Fruit fly (Drosophila melanogaster) whole organism, embryonic: ENCODE measurements around the gene mthl12.
A peak's percentile ranks its signal among the peaks of the same experiment; 100 is the strongest.

ENCODE experiments used
- Atf6 ChIP-seq: fragments of 200-800 bp; sonication (Bioruptor generic); IDR thresholded peaks from 2 replicates; pipeline ENCODE4 v1.3.6; 2022; ENCODE audit warnings: missing biosample characterization, missing genetic modification characterization
- BEAF-32 ChIP-seq: fragments of 200-800 bp; sonication (Bioruptor generic); optimal IDR thresholded peaks from 3 replicates; lab custom pipeline; 2017; ENCODE audit warnings: missing biosample characterization, missing genetic modification characterization, mild to moderate bottlenecking, moderate library complexity, missing genetic modification reagents
- CG11504 ChIP-seq: fragments of 200-800 bp; sonication (Bioruptor generic); optimal IDR thresholded peaks from 3 replicates; lab custom pipeline; 2019; ENCODE audit warnings: missing biosample characterization, mild to moderate bottlenecking, missing genetic modification characterization, moderate library complexity
- CG11560 ChIP-seq: fragments of 200-800 bp; sonication (Bioruptor generic); IDR thresholded peaks from 3 replicates; pipeline ENCODE4 v1.3.6; 2022; ENCODE audit warnings: missing biosample characterization, missing genetic modification characterization
- CG12155 ChIP-seq: fragments of 200-800 bp; sonication (Bioruptor generic); optimal IDR thresholded peaks from 3 replicates; lab custom pipeline; 2016; ENCODE audit warnings: missing biosample characterization, missing genetic modification characterization
- CG13894 ChIP-seq: fragments of 200-800 bp; sonication (Bioruptor generic); optimal IDR thresholded peaks from 3 replicates; lab custom pipeline; 2018; ENCODE audit warnings: missing biosample characterization, mild to moderate bottlenecking, missing genetic modification characterization, moderate library complexity
- CG15696 ChIP-seq: fragments of 200-800 bp; sonication (Bioruptor generic); optimal IDR thresholded peaks from 2 replicates; lab custom pipeline; 2019; ENCODE audit warnings: missing biosample characterization, mild to moderate bottlenecking, missing genetic modification characterization, moderate library complexity
- CG18476 ChIP-seq: fragments of 200-800 bp; sonication (Bioruptor generic); optimal IDR thresholded peaks from 2 replicates; lab custom pipeline; 2016; ENCODE audit warnings: missing biosample characterization, mild to moderate bottlenecking, missing genetic modification characterization
- CG34376 ChIP-seq: fragments of 200-800 bp; sonication (Bioruptor generic); optimal IDR thresholded peaks from 2 replicates; lab custom pipeline; 2018; ENCODE audit warnings: missing biosample characterization, mild to moderate bottlenecking, missing genetic modification characterization
- CG4854 ChIP-seq: fragments of 200-800 bp; sonication (Bioruptor generic); optimal IDR thresholded peaks from 2 replicates; lab custom pipeline; 2016; ENCODE audit warnings: missing biosample characterization, missing genetic modification characterization, inconsistent platforms
- CG6813 ChIP-seq: fragments of 200-800 bp; sonication (Bioruptor generic); optimal IDR thresholded peaks from 2 replicates; lab custom pipeline; 2017; ENCODE audit warnings: missing biosample characterization, missing genetic modification characterization, mild to moderate bottlenecking, moderate library complexity, missing genetic modification reagents
- CG7839 ChIP-seq: fragments of 200-800 bp; sonication (Bioruptor generic); optimal IDR thresholded peaks from 3 replicates; lab custom pipeline; 2018; ENCODE audit warnings: missing biosample characterization, mild to moderate bottlenecking, missing genetic modification characterization, moderate library complexity
- CG9215 ChIP-seq: fragments of 200-800 bp; sonication (Bioruptor generic); IDR thresholded peaks from 2 replicates; pipeline ENCODE4 v1.3.6; 2022; ENCODE audit warnings: missing biosample characterization, missing genetic modification characterization
- Hey ChIP-seq: fragments of 200-800 bp; sonication (Bioruptor generic); optimal IDR thresholded peaks from 3 replicates; lab custom pipeline; 2018; ENCODE audit warnings: missing biosample characterization, mild to moderate bottlenecking, missing genetic modification characterization
- Hmr ChIP-seq: fragments of 200-800 bp; sonication (Bioruptor generic); optimal IDR thresholded peaks from 3 replicates; lab custom pipeline; 2017; ENCODE audit warnings: mild to moderate bottlenecking, missing biosample characterization, missing genetic modification reagents, missing genetic modification characterization
- Hr51 ChIP-seq, 2 experiments: fragments of 200-800 bp; sonication (Bioruptor generic); optimal IDR thresholded peaks; 2 replicates in 1 of 2; 3 replicates in 1 of 2; lab custom pipeline; 2016 to 2018; ENCODE audit warnings: missing biosample characterization in 2 of 2, missing genetic modification characterization in 2 of 2, mild to moderate bottlenecking in 1 of 2, moderate library complexity in 1 of 2
- Hr78 ChIP-seq, 2 experiments: fragments of 200-800 bp in 1 of 2; fragments of >200 bp in 1 of 2; sonication (Bioruptor generic) in 1 of 2; optimal IDR thresholded peaks; 2 replicates each; lab custom pipeline; 2017 to 2019; ENCODE audit warnings: missing biosample characterization in 2 of 2, missing genetic modification characterization in 2 of 2, mild to moderate bottlenecking in 1 of 2, moderate library complexity in 1 of 2
- Med ChIP-seq: fragments of 200-800 bp; sonication (Bioruptor generic); peaks from one replicate; lab custom pipeline; 2016; ENCODE audit warnings: missing biosample characterization, missing genetic modification characterization, mild to moderate bottlenecking, inconsistent platforms, moderate library complexity
- NFAT ChIP-seq: fragments of 200-800 bp; sonication (Bioruptor generic); IDR thresholded peaks from 2 replicates; pipeline ENCODE4 v1.3.6; 2022; ENCODE audit warnings: missing biosample characterization, missing genetic modification characterization
- Nf-YB ChIP-seq: fragments of 200-800 bp; sonication (Bioruptor generic); optimal IDR thresholded peaks from 3 replicates; lab custom pipeline; 2019; ENCODE audit warnings: missing biosample characterization, mild to moderate bottlenecking, missing genetic modification characterization, moderate library complexity
- Oli ChIP-seq: fragments of 200-800 bp; sonication (Bioruptor generic); optimal IDR thresholded peaks from 2 replicates; lab custom pipeline; 2018; ENCODE audit warnings: missing biosample characterization, mild to moderate bottlenecking, missing genetic modification characterization, moderate library complexity
- Pdp1 ChIP-seq, 2 experiments: fragments of 200-800 bp; sonication (Bioruptor generic); optimal IDR thresholded peaks; 3 replicates each; lab custom pipeline; 2016; ENCODE audit warnings: missing biosample characterization in 2 of 2, missing genetic modification characterization in 2 of 2, mild to moderate bottlenecking in 1 of 2, moderate library complexity in 1 of 2
- Tbp ChIP-seq: fragments of >200 bp; optimal IDR thresholded peaks from 2 replicates; lab custom pipeline; 2018; ENCODE audit warnings: missing biosample characterization, missing genetic modification characterization
- chm ChIP-seq: fragments of 200-800 bp; sonication (Bioruptor generic); IDR thresholded peaks from 2 replicates; pipeline ENCODE4 v1.3.6; 2022; ENCODE audit warnings: missing biosample characterization, missing genetic modification characterization
- cwo ChIP-seq: fragments of 200-800 bp; sonication (Bioruptor generic); optimal IDR thresholded peaks from 3 replicates; lab custom pipeline; 2017; ENCODE audit warnings: missing biosample characterization, missing genetic modification characterization, mild to moderate bottlenecking, moderate library complexity, missing genetic modification reagents
- disco-r ChIP-seq: fragments of 200-800 bp; sonication (Bioruptor generic); optimal IDR thresholded peaks from 2 replicates; lab custom pipeline; 2016; ENCODE audit warnings: missing biosample characterization, missing genetic modification characterization
- dmrt99B ChIP-seq: fragments of 200-800 bp; sonication (Bioruptor generic); optimal IDR thresholded peaks from 2 replicates; lab custom pipeline; 2018; ENCODE audit warnings: missing biosample characterization, mild to moderate bottlenecking, missing genetic modification characterization, moderate library complexity
- exex ChIP-seq: fragments of 200-800 bp; sonication (Bioruptor generic); optimal IDR thresholded peaks from 4 replicates; lab custom pipeline; 2018; ENCODE audit warnings: missing biosample characterization, mild to moderate bottlenecking, missing genetic modification characterization, moderate library complexity
- grn ChIP-seq: fragments of 200-800 bp; sonication (Bioruptor generic); optimal IDR thresholded peaks from 3 replicates; lab custom pipeline; 2017; ENCODE audit warnings: missing biosample characterization, missing genetic modification characterization
- jumu ChIP-seq: fragments of 200-800 bp; sonication (Bioruptor generic); optimal IDR thresholded peaks from 3 replicates; lab custom pipeline; 2016; ENCODE audit warnings: missing biosample characterization, missing genetic modification characterization
- lab ChIP-seq: fragments of 200-800 bp; sonication (Bioruptor generic); optimal IDR thresholded peaks from 3 replicates; lab custom pipeline; 2017; ENCODE audit warnings: missing biosample characterization, missing genetic modification characterization, mild to moderate bottlenecking, moderate library complexity, missing genetic modification reagents
- mirr ChIP-seq: fragments of 200-800 bp; sonication (Bioruptor generic); optimal IDR thresholded peaks from 3 replicates; lab custom pipeline; 2018; ENCODE audit warnings: missing biosample characterization, mild to moderate bottlenecking, missing genetic modification characterization
- oc ChIP-seq: fragments of 200-800 bp; sonication (Bioruptor generic); optimal IDR thresholded peaks from 2 replicates; lab custom pipeline; 2018; ENCODE audit warnings: missing biosample characterization, mild to moderate bottlenecking, missing genetic modification characterization, moderate library complexity
- odd ChIP-seq: fragments of 200-800 bp; sonication (Bioruptor generic); optimal IDR thresholded peaks from 2 replicates; lab custom pipeline; 2017; ENCODE audit warnings: missing biosample characterization, mild to moderate bottlenecking, missing genetic modification characterization
- onecut ChIP-seq: fragments of 200-800 bp; sonication (Bioruptor generic); IDR thresholded peaks from 2 replicates; pipeline ENCODE4 v1.3.6; 2022; ENCODE audit warnings: missing biosample characterization, missing genetic modification characterization
- otp ChIP-seq: fragments of 200-800 bp; sonication (Bioruptor generic); IDR thresholded peaks from 3 replicates; pipeline ENCODE4, ENCODE4 v1.3.6; 2022; ENCODE audit warnings: missing biosample characterization, missing genetic modification characterization
- pita ChIP-seq: fragments of 200-800 bp; sonication (Bioruptor generic); optimal IDR thresholded peaks from 2 replicates; lab custom pipeline; 2017; ENCODE audit warnings: missing biosample characterization, mild to moderate bottlenecking, missing genetic modification characterization
- scrt ChIP-seq: fragments of 200-800 bp; sonication (Bioruptor generic); optimal IDR thresholded peaks from 2 replicates; lab custom pipeline; 2018; ENCODE audit warnings: missing biosample characterization, mild to moderate bottlenecking, missing genetic modification characterization, moderate library complexity
- sd ChIP-seq: fragments of 200-800 bp; sonication (Bioruptor generic); optimal IDR thresholded peaks from 3 replicates; lab custom pipeline; 2018; ENCODE audit warnings: missing biosample characterization, mild to moderate bottlenecking, missing genetic modification characterization, moderate library complexity
- sens ChIP-seq: fragments of 200-800 bp; sonication (Bioruptor generic); peaks from one replicate; lab custom pipeline; 2016; ENCODE audit warnings: missing biosample characterization, missing genetic modification characterization
- slbo ChIP-seq: fragments of 200-800 bp; sonication (Bioruptor generic); IDR thresholded peaks from 2 replicates; pipeline ENCODE4 v1.3.6; 2022; ENCODE audit warnings: missing biosample characterization, missing genetic modification characterization
- so ChIP-seq: fragments of 200-800 bp; sonication (Bioruptor generic); IDR thresholded peaks from 3 replicates; pipeline ENCODE4 v1.3.6; 2022; ENCODE audit warnings: missing biosample characterization, missing genetic modification characterization
- stwl ChIP-seq: fragments of 200-800 bp; sonication (Bioruptor generic); optimal IDR thresholded peaks from 3 replicates; lab custom pipeline; 2018; ENCODE audit warnings: missing biosample characterization, mild to moderate bottlenecking, missing genetic modification characterization, moderate library complexity
- sug ChIP-seq: fragments of 200-800 bp; optimal IDR thresholded peaks from 2 replicates; lab custom pipeline; 2019; ENCODE audit warnings: missing biosample characterization, mild to moderate bottlenecking, missing genetic modification characterization, moderate library complexity
- twi ChIP-seq: fragments of 200-800 bp; optimal IDR thresholded peaks from 2 replicates; lab custom pipeline; 2019; ENCODE audit warnings: missing biosample characterization, mild to moderate bottlenecking, missing genetic modification characterization, moderate library complexity

mthl12 gene

dm6 chr3R:13365665-13366414, 12.4 kb downstream of the mthl12 start (continued):
- TF ChIP-seq exex (tag; lab: Kevin White, UChicago) (peak; percentile 65), sens (GFP tag; lab: Kevin White, UChicago) (peak; percentile 23), CG4854 (GFP tag; lab: Kevin White, UChicago) (no peak), CG11504 (tag; lab: Kevin White, UChicago) (peak; percentile 12), CG12155 (no peak), NFAT (GFP tag; lab: Robert Waterston, UW) (no peak), Oli (tag; lab: Kevin White, UChicago) (peak; percentile 15), BEAF-32 (GFP tag; lab: Kevin White, UChicago) (no peak), CG18476 (no peak), sd (tag; lab: Kevin White, UChicago) (peak; percentile 8), otp (no peak), chm (no peak), Hey (tag; lab: Kevin White, UChicago) (no peak), CG15696 (tag; lab: Kevin White, UChicago) (peak; percentile 36), CG11560 (no peak), stwl (no peak), jumu (no peak), grn (GFP tag; lab: Kevin White, UChicago) (peak; percentile 68), pita (GFP tag; lab: Kevin White, UChicago) (no peak), lab (GFP tag; lab: Kevin White, UChicago) (peak; percentile 19), so (0 out of 3 replicates have a peak, but pooled peaks have one; percentile 41), CG6813 (no peak), onecut (GFP tag; lab: Robert Waterston, UW) (peak; percentile 50), CG34376 (peak; percentile 41), CG13894 (tag; lab: Kevin White, UChicago) (peak; percentile 34), Hmr (GFP tag; lab: Kevin White, UChicago) (no peak), Hr51 (GFP tag; optimal IDR thresholded peaks at IDR 0.05; lab: Kevin White, UChicago) (peak in 1 of 2 experiments; percentile 19), Hr78 (GFP tag; optimal IDR thresholded peaks at IDR 0.05; lab: Kevin White, UChicago) (peak in 1 of 2 experiments; percentile 29), Med (GFP tag; lab: Kevin White, UChicago) (peak; percentile 58), Nf-YB (GFP tag; lab: Kevin White, UChicago) (no peak), oc (no peak), Atf6 (GFP tag; lab: Robert Waterston, UW) (no peak), mirr (GFP tag; lab: Kevin White, UChicago) (peak; percentile 82), Tbp (GFP tag; lab: Kevin White, UChicago) (no peak), cwo (no peak), disco-r (GFP tag; lab: Kevin White, UChicago) (no peak), odd (GFP tag; lab: Kevin White, UChicago) (no peak), sug (tag; lab: Kevin White, UChicago) (peak; percentile 52), CG7839 (tag; lab: Kevin White, UChicago) (no peak), scrt (GFP tag; lab: Kevin White, UChicago) (no peak), CG9215 (GFP tag; lab: Robert Waterston, UW) (no peak), dmrt99B (tag; lab: Kevin White, UChicago) (peak; percentile 13), Pdp1 (GFP tag; optimal IDR thresholded peaks at IDR 0.05; lab: Kevin White, UChicago) (peak in 1 of 2 experiments; percentile 54), slbo (GFP tag; lab: Robert Waterston, UW) (0 out of 2 replicates have a peak, but pooled peaks have one; percentile 6), twi (tag; lab: Kevin White, UChicago) (peak; percentile 80)
